Fruit fly (Drosophila melanogaster) whole organism, embryonic: Measurements from ENCODE around the gene CG8952.

ENCODE experiments used
- CG1024 ChIP-seq: fragments of 200-800 bp; sonication (Bioruptor generic); IDR thresholded peaks from 2 replicates; pipeline ENCODE4 v1.3.6; 2022; ENCODE audit warnings: missing biosample characterization, missing genetic modification characterization
- CG10543 ChIP-seq: fragments of 200-800 bp; sonication (Bioruptor generic); optimal IDR thresholded peaks from 3 replicates; lab custom pipeline; 2017; ENCODE audit warnings: missing biosample characterization, mild to moderate bottlenecking, missing genetic modification characterization, moderate library complexity
- CG11456 ChIP-seq: fragments of 200-800 bp; sonication (Bioruptor generic); IDR thresholded peaks from 3 replicates; pipeline ENCODE4 v1.3.6; 2022; ENCODE audit warnings: missing biosample characterization, missing genetic modification characterization
- CG11696 ChIP-seq: fragments of 200-800 bp; sonication (Bioruptor generic); IDR thresholded peaks from 2 replicates; pipeline ENCODE4 v1.3.6; 2022; ENCODE audit warnings: missing biosample characterization, missing genetic modification characterization
- CG1602 ChIP-seq: fragments of 200-800 bp; sonication (Bioruptor generic); optimal IDR thresholded peaks from 3 replicates; lab custom pipeline; 2016; ENCODE audit warnings: missing biosample characterization, missing genetic modification characterization
- CG1792 ChIP-seq: fragments of 200-800 bp; sonication (Bioruptor generic); optimal IDR thresholded peaks from 2 replicates; lab custom pipeline; 2016; ENCODE audit warnings: missing biosample characterization, missing genetic modification characterization
- CG2129 ChIP-seq: fragments of 200-800 bp; sonication (Bioruptor generic); IDR thresholded peaks from 2 replicates; pipeline ENCODE4 v1.3.6; 2022; ENCODE audit warnings: missing biosample characterization, missing genetic modification characterization; ENCODE audit not compliant: partially characterized antibody
- CG3995 ChIP-seq: fragments of 200-800 bp; sonication (Bioruptor generic); optimal IDR thresholded peaks from 3 replicates; lab custom pipeline; 2016; ENCODE audit warnings: missing biosample characterization, missing genetic modification characterization
- CG4730 ChIP-seq: fragments of 200-800 bp; sonication (Bioruptor generic); IDR thresholded peaks from 2 replicates; pipeline ENCODE4 v1.3.6; 2022; ENCODE audit warnings: missing biosample characterization, missing genetic modification characterization
- CG6683 ChIP-seq: fragments of 200-800 bp; sonication (Bioruptor generic); optimal IDR thresholded peaks from 2 replicates; lab custom pipeline; 2017; ENCODE audit warnings: missing biosample characterization, mild to moderate bottlenecking, missing genetic modification characterization, missing genetic modification reagents
- CG7357 ChIP-seq: fragments of 200-800 bp; sonication (Bioruptor generic); IDR thresholded peaks from 3 replicates; pipeline ENCODE4 v1.3.6; 2022; ENCODE audit warnings: missing biosample characterization, missing genetic modification characterization
- D19B ChIP-seq: fragments of 200-800 bp; sonication (Bioruptor generic); optimal IDR thresholded peaks from 2 replicates; lab custom pipeline; 2017; ENCODE audit warnings: missing biosample characterization, mild to moderate bottlenecking, missing genetic modification characterization
- Dll ChIP-seq: fragments of 200-800 bp; sonication (Bioruptor generic); IDR thresholded peaks from 4 replicates; pipeline ENCODE4 v1.3.6; 2022; ENCODE audit warnings: missing biosample characterization, missing genetic modification characterization; ENCODE audit not compliant: partially characterized antibody
- Doc3 ChIP-seq: fragments of 200-800 bp; sonication (Bioruptor generic); IDR thresholded peaks from 3 replicates; pipeline ENCODE4 v1.3.6; 2022; ENCODE audit warnings: missing biosample characterization, missing genetic modification characterization; ENCODE audit not compliant: partially characterized antibody
- Dp ChIP-seq: fragments of 200-800 bp; sonication (Bioruptor generic); optimal IDR thresholded peaks from 2 replicates; lab custom pipeline; 2018; ENCODE audit warnings: missing biosample characterization, mild to moderate bottlenecking, missing genetic modification characterization, moderate library complexity
- Eip74EF ChIP-seq, 2 experiments: fragments of 200-800 bp in 1 of 2; fragments of >200 bp in 1 of 2; sonication (Bioruptor generic) in 1 of 2; optimal IDR thresholded peaks; 2 replicates each; lab custom pipeline; 2017 to 2019; ENCODE audit warnings: missing biosample characterization in 2 of 2, missing genetic modification characterization in 2 of 2, mild to moderate bottlenecking in 1 of 2, moderate library complexity in 1 of 2
- Elba2 ChIP-seq: fragments of 200-800 bp; sonication (Bioruptor generic); optimal IDR thresholded peaks from 3 replicates; lab custom pipeline; 2016; ENCODE audit warnings: missing biosample characterization, missing genetic modification characterization
- Gsc ChIP-seq: fragments of 200-800 bp; sonication (Bioruptor generic); IDR thresholded peaks from 2 replicates; pipeline ENCODE4 v1.3.6; 2022; ENCODE audit warnings: missing biosample characterization, missing genetic modification characterization
- MBD-R2 ChIP-seq: fragments of 200-800 bp; sonication (Bioruptor generic); IDR thresholded peaks from 2 replicates; pipeline ENCODE4 v1.3.6; 2022; ENCODE audit warnings: missing biosample characterization, missing genetic modification characterization
- Optix ChIP-seq: fragments of 200-800 bp; sonication (Bioruptor generic); IDR thresholded peaks from 3 replicates; pipeline ENCODE4 v1.3.6; 2022; ENCODE audit warnings: missing biosample characterization, missing genetic modification characterization
- Scr ChIP-seq: fragments of 200-800 bp; sonication (Bioruptor generic); IDR thresholded peaks from 2 replicates; pipeline ENCODE4 v1.3.6; 2022; ENCODE audit warnings: missing biosample characterization, missing genetic modification characterization; ENCODE audit not compliant: partially characterized antibody
- Sry-δ ChIP-seq: fragments of 200-800 bp; sonication (Bioruptor generic); optimal IDR thresholded peaks from 2 replicates; lab custom pipeline; 2016; ENCODE audit warnings: missing biosample characterization, missing genetic modification characterization
- ac ChIP-seq: fragments of 200-800 bp; sonication (Bioruptor generic); optimal IDR thresholded peaks from 3 replicates; lab custom pipeline; 2017; ENCODE audit warnings: missing biosample characterization, mild to moderate bottlenecking, missing genetic modification characterization
- ap ChIP-seq: fragments of 200-800 bp; sonication (Bioruptor generic); IDR thresholded peaks from 2 replicates; pipeline ENCODE4 v1.3.6; 2022; ENCODE audit warnings: missing biosample characterization, missing genetic modification characterization
- ase ChIP-seq: fragments of 200-800 bp; sonication (Bioruptor generic); IDR thresholded peaks from 3 replicates; pipeline ENCODE4 v1.3.6; 2022; ENCODE audit warnings: missing biosample characterization, missing genetic modification characterization
- croc ChIP-seq: fragments of 200-800 bp; sonication (Bioruptor generic); conservative IDR thresholded peaks from 3 replicates; pipeline ENCODE4 v1.3.6; 2022; ENCODE audit warnings: missing biosample characterization, missing genetic modification characterization
- crp ChIP-seq, 2 experiments: fragments of 200-800 bp; sonication (Bioruptor generic); optimal IDR thresholded peaks; 2 replicates in 1 of 2; 3 replicates in 1 of 2; lab custom pipeline; 2017; ENCODE audit warnings: missing biosample characterization in 2 of 2, missing genetic modification characterization in 2 of 2, mild to moderate bottlenecking in 1 of 2, moderate library complexity in 1 of 2
- dan ChIP-seq: fragments of 200-800 bp; sonication (Bioruptor generic); IDR thresholded peaks from 2 replicates; pipeline ENCODE4 v1.3.6; 2022; ENCODE audit warnings: missing biosample characterization, missing genetic modification characterization
- ewg ChIP-seq: fragments of 200-800 bp; sonication (Bioruptor generic); optimal IDR thresholded peaks from 3 replicates; lab custom pipeline; 2017; ENCODE audit warnings: mild to moderate bottlenecking, missing biosample characterization, missing genetic modification reagents, missing genetic modification characterization
- exex ChIP-seq: fragments of 200-800 bp; sonication (Bioruptor generic); optimal IDR thresholded peaks from 4 replicates; lab custom pipeline; 2018; ENCODE audit warnings: missing biosample characterization, mild to moderate bottlenecking, missing genetic modification characterization, moderate library complexity
- fd64A ChIP-seq: fragments of 200-800 bp; sonication (Bioruptor generic); optimal IDR thresholded peaks from 3 replicates; lab custom pipeline; 2018; ENCODE audit warnings: missing biosample characterization, mild to moderate bottlenecking, missing genetic modification characterization
- fru ChIP-seq: fragments of >200 bp; optimal IDR thresholded peaks from 2 replicates; lab custom pipeline; 2017
- hth ChIP-seq: fragments of >200 bp; optimal IDR thresholded peaks from 2 replicates; lab custom pipeline; 2017; ENCODE audit warnings: inconsistent platforms
- kah ChIP-seq: fragments of 200-800 bp; sonication (Bioruptor generic); optimal IDR thresholded peaks from 2 replicates; lab custom pipeline; 2018; ENCODE audit warnings: missing biosample characterization, mild to moderate bottlenecking, missing genetic modification characterization
- mam ChIP-seq: fragments of 200-800 bp; sonication (Bioruptor generic); optimal IDR thresholded peaks from 3 replicates; lab custom pipeline; 2016; ENCODE audit warnings: missing biosample characterization, missing genetic modification characterization
- nerfin-2 ChIP-seq: fragments of 200-800 bp; sonication (Bioruptor generic); IDR thresholded peaks from 2 replicates; pipeline ENCODE4 v1.3.6; 2022; ENCODE audit warnings: missing biosample characterization, missing genetic modification characterization; ENCODE audit not compliant: partially characterized antibody
- odd ChIP-seq: fragments of 200-800 bp; sonication (Bioruptor generic); optimal IDR thresholded peaks from 2 replicates; lab custom pipeline; 2017; ENCODE audit warnings: missing biosample characterization, mild to moderate bottlenecking, missing genetic modification characterization
- peb ChIP-seq: fragments of 200-800 bp; sonication (Bioruptor generic); IDR thresholded peaks from 2 replicates; pipeline ENCODE4 v1.3.6; 2022; ENCODE audit warnings: missing biosample characterization, missing genetic modification characterization
- pum ChIP-seq: fragments of 200-800 bp; sonication (Bioruptor generic); optimal IDR thresholded peaks from 2 replicates; lab custom pipeline; 2016; ENCODE audit warnings: missing biosample characterization, missing genetic modification characterization
- pzg ChIP-seq: fragments of 200-800 bp; sonication (Bioruptor generic); optimal IDR thresholded peaks from 3 replicates; lab custom pipeline; 2018; ENCODE audit warnings: missing biosample characterization, mild to moderate bottlenecking, missing genetic modification characterization, moderate library complexity
- ranshi ChIP-seq: fragments of 200-800 bp; sonication (Bioruptor generic); IDR thresholded peaks from 2 replicates; pipeline ENCODE4 v1.3.6; 2022; ENCODE audit warnings: missing biosample characterization, missing genetic modification characterization
- sens ChIP-seq: fragments of 200-800 bp; sonication (Bioruptor generic); peaks from one replicate; lab custom pipeline; 2016; ENCODE audit warnings: missing biosample characterization, missing genetic modification characterization
- seq ChIP-seq: fragments of 200-800 bp; sonication (Bioruptor generic); IDR thresholded peaks from 2 replicates; pipeline ENCODE4 v1.3.6; 2022; ENCODE audit warnings: missing biosample characterization, missing genetic modification characterization
- sisA ChIP-seq: fragments of 200-800 bp; sonication (Bioruptor generic); IDR thresholded peaks from 2 replicates; pipeline ENCODE4 v1.3.6; 2022; ENCODE audit warnings: missing biosample characterization, missing genetic modification characterization
- slbo ChIP-seq: fragments of 200-800 bp; sonication (Bioruptor generic); IDR thresholded peaks from 2 replicates; pipeline ENCODE4 v1.3.6; 2022; ENCODE audit warnings: missing biosample characterization, missing genetic modification characterization
- stwl ChIP-seq: fragments of 200-800 bp; sonication (Bioruptor generic); optimal IDR thresholded peaks from 3 replicates; lab custom pipeline; 2018; ENCODE audit warnings: missing biosample characterization, mild to moderate bottlenecking, missing genetic modification characterization, moderate library complexity
- tio ChIP-seq: fragments of 200-800 bp; sonication (Bioruptor generic); optimal IDR thresholded peaks from 2 replicates; lab custom pipeline; 2017; ENCODE audit warnings: missing biosample characterization, missing genetic modification characterization, inconsistent platforms
- tll ChIP-seq, 2 experiments: fragments of 200-800 bp in 1 of 2; fragments of >200 bp in 1 of 2; sonication (Bioruptor generic) in 1 of 2; optimal IDR thresholded peaks; 2 replicates each; lab custom pipeline; 2017 to 2019; ENCODE audit warnings: missing biosample characterization in 2 of 2, missing genetic modification characterization in 2 of 2, mild to moderate bottlenecking in 1 of 2, moderate library complexity in 1 of 2
- unpg ChIP-seq: fragments of 200-800 bp; sonication (Bioruptor generic); optimal IDR thresholded peaks from 3 replicates; lab custom pipeline; 2018; ENCODE audit warnings: missing biosample characterization, mild to moderate bottlenecking, missing genetic modification characterization, moderate library complexity
- yki ChIP-seq: fragments of >200 bp; optimal IDR thresholded peaks from 3 replicates; lab custom pipeline; 2018

Gene CG8952

dm6 chrX:15785429-15786239, 19.4 kb upstream of the CG8952 start, which contains the start of the genes Paf-AHalpha and mRpS30 (continued):
- TF ChIP-seq unpg (GFP tag; lab: Kevin White, UChicago) (no peak), CG11456 (GFP tag; lab: Robert Waterston, UW) (no peak), Optix (GFP tag; lab: Robert Waterston, UW) (no peak), Elba2 (GFP tag; lab: Kevin White, UChicago) (no peak), dan (no peak), CG4730 (GFP tag; lab: Robert Waterston, UW) (no peak), Eip74EF (GFP tag; optimal IDR thresholded peaks at IDR 0.05; lab: Kevin White, UChicago) (no peak), CG3995 (peak; percentile 94), ranshi (GFP tag; lab: Robert Waterston, UW) (no peak), hth (lab: Kevin White, UChicago) (no peak), crp (GFP tag; optimal IDR thresholded peaks at IDR 0.05; lab: Kevin White, UChicago) (peak in 1 of 2 experiments; percentile 78), exex (tag; lab: Kevin White, UChicago) (no peak), ap (GFP tag; lab: Robert Waterston, UW) (no peak), CG7357 (GFP tag; lab: Robert Waterston, UW) (no peak), CG1024 (GFP tag; lab: Robert Waterston, UW) (no peak), sens (GFP tag; lab: Kevin White, UChicago) (peak; percentile 72), CG11696 (GFP tag; lab: Robert Waterston, UW) (no peak), ac (GFP tag; lab: Kevin White, UChicago) (no peak), tio (GFP tag; lab: Kevin White, UChicago) (no peak), pum (no peak), Dll (no peak), MBD-R2 (GFP tag; lab: Robert Waterston, UW) (peak; percentile 56), D19B (no peak), stwl (peak; percentile 9), kah (no peak), croc (GFP tag; lab: Robert Waterston, UW) (no peak), Dp (GFP tag; lab: Kevin White, UChicago) (peak; percentile 32), fd64A (GFP tag; lab: Kevin White, UChicago) (no peak), seq (GFP tag; lab: Robert Waterston, UW) (no peak), slbo (GFP tag; lab: Robert Waterston, UW) (peak; percentile 34; the same call in 1 of the 2 replicates), nerfin-2 (GFP tag; lab: Robert Waterston, UW) (no peak), tll (GFP tag; optimal IDR thresholded peaks at IDR 0.05; lab: Kevin White, UChicago) (peak in 1 of 2 experiments; percentile 61), Sry-δ (GFP tag; lab: Kevin White, UChicago) (peak; percentile 71), CG1792 (no peak), peb (GFP tag; lab: Robert Waterston, UW) (no peak), ewg (no peak), fru (no peak), ase (GFP tag; lab: Robert Waterston, UW) (no peak), CG6683 (GFP tag; lab: Kevin White, UChicago) (no peak), pzg (GFP tag; lab: Kevin White, UChicago) (peak; percentile 58), mam (GFP tag; lab: Kevin White, UChicago) (peak; percentile 37), yki (no peak), Gsc (GFP tag; lab: Robert Waterston, UW) (no peak), odd (GFP tag; lab: Kevin White, UChicago) (no peak), Doc3 (no peak), sisA (GFP tag; lab: Robert Waterston, UW) (no peak), Scr (GFP tag; lab: Robert Waterston, UW) (peak; percentile 14; the same call in 1 of the 2 replicates), CG1602 (GFP tag; lab: Kevin White, UChicago) (no peak), CG2129 (no peak), CG10543 (GFP tag; lab: Kevin White, UChicago) (no peak)
